Worm (Caenorhabditis elegans) whole organism, late embryonic: ENCODE measurements around the gene faah-2.

Experiments used
- ceh-19 ChIP-seq: fragments of 200-800 bp; sonication (Bioruptor generic); optimal IDR thresholded peaks from 2 replicates; lab custom pipeline; 2018; ENCODE audit warnings: mild to moderate bottlenecking, missing genetic modification characterization, missing compliant biosample characterization
- elt-2 ChIP-seq: sonication (generic microtip); optimal IDR thresholded peaks from 2 replicates; lab custom pipeline; 2016; ENCODE audit warnings: missing genetic modification reagents, missing genetic modification characterization, missing compliant biosample characterization
- hlh-6 ChIP-seq: sonication (generic microtip); optimal IDR thresholded peaks from 2 replicates; lab custom pipeline; 2016; ENCODE audit warnings: missing genotype, missing genetic modification characterization, missing compliant biosample characterization
- npax-4 ChIP-seq: sonication (generic microtip); optimal IDR thresholded peaks from 2 replicates; lab custom pipeline; 2016; ENCODE audit warnings: missing genetic modification characterization, missing compliant biosample characterization
- pag-3 ChIP-seq: sonication (generic microtip); optimal IDR thresholded peaks from 2 replicates; lab custom pipeline; 2016; ENCODE audit warnings: missing compliant biosample characterization, missing genetic modification characterization, borderline replicate concordance
- tbx-2 ChIP-seq: sonication (generic microtip); optimal IDR thresholded peaks from 2 replicates; lab custom pipeline; 2016; ENCODE audit warnings: missing genetic modification characterization, missing compliant biosample characterization

ce11 chrIV:8164515-8164914 is 12.3 kb downstream of the faah-2 start:
- TF ChIP-seq elt-2 (tag; lab: Kevin White, UChicago) (no peak), tbx-2 (tag; lab: Kevin White, UChicago) (no peak), pag-3 (tag; lab: Kevin White, UChicago) (no peak), npax-4 (no peak), ceh-19 (no peak), hlh-6 (tag; lab: Kevin White, UChicago) (no peak)
